Worm (Caenorhabditis elegans) whole organism, L2 larva: ENCODE data around the gene C49H3.6.
A peak's percentile ranks its signal among the peaks of the same experiment; 100 is the strongest.

Experiments
- C34F6.9 ChIP-seq: fragments of 150-350 bp; optimal IDR thresholded peaks from 2 replicates; lab custom pipeline; 2014; ENCODE audit warnings: missing biosample characterization, missing genetic modification characterization
- F13H6.1 ChIP-seq: sonication (generic microtip); optimal IDR thresholded peaks from 2 replicates; lab custom pipeline; 2016; ENCODE audit warnings: missing genetic modification characterization, missing compliant biosample characterization
- R02D3.7 ChIP-seq: fragments of 150-350 bp; optimal IDR thresholded peaks from 2 replicates; lab custom pipeline; 2014; ENCODE audit warnings: missing biosample characterization, missing genetic modification characterization
- Y55F3AM.14 ChIP-seq: fragments of 200-800 bp; sonication (Bioruptor generic); optimal IDR thresholded peaks from 2 replicates; lab custom pipeline; 2018; ENCODE audit warnings: mild to moderate bottlenecking, missing genetic modification characterization, missing compliant biosample characterization
- ZK546.5 ChIP-seq: sonication (generic microtip); optimal IDR thresholded peaks from 2 replicates; lab custom pipeline; 2017; ENCODE audit warnings: missing biosample characterization, missing genetic modification characterization
- alr-1 ChIP-seq: fragments of 150-350 bp; optimal IDR thresholded peaks from 2 replicates; lab custom pipeline; 2014; ENCODE audit warnings: missing biosample characterization, missing genetic modification characterization
- aly-2 ChIP-seq: fragments of 150-350 bp; optimal IDR thresholded peaks from 2 replicates; lab custom pipeline; 2014; ENCODE audit warnings: missing biosample characterization, missing genetic modification characterization
- ama-1 ChIP-seq: fragments of 150-350 bp; optimal IDR thresholded peaks from 2 replicates; lab custom pipeline; 2018; ENCODE audit warnings: inconsistent platforms
- blmp-1 ChIP-seq: sonication (generic microtip); optimal IDR thresholded peaks from 2 replicates; lab custom pipeline; 2017; ENCODE audit warnings: missing genetic modification characterization, mild to moderate bottlenecking, missing compliant biosample characterization, antibody characterized with exemption, moderate library complexity; ENCODE audit not compliant: insufficient read depth
- ceh-16 ChIP-seq: fragments of 150-350 bp; optimal IDR thresholded peaks from 2 replicates; lab custom pipeline; 2014; ENCODE audit warnings: missing biosample characterization, missing genetic modification characterization
- ceh-82 ChIP-seq: fragments of 150-350 bp; optimal IDR thresholded peaks from 2 replicates; lab custom pipeline; 2014; ENCODE audit warnings: missing biosample characterization, missing genetic modification characterization
- crh-2 ChIP-seq: sonication (generic microtip); optimal IDR thresholded peaks from 2 replicates; lab custom pipeline; 2017; ENCODE audit warnings: missing biosample characterization, missing genetic modification characterization
- dmd-4 ChIP-seq: sonication (generic microtip); optimal IDR thresholded peaks from 2 replicates; lab custom pipeline; 2017; ENCODE audit warnings: missing biosample characterization, missing genetic modification characterization
- egl-27 ChIP-seq: sonication (generic microtip); optimal IDR thresholded peaks from 3 replicates; lab custom pipeline; 2017; ENCODE audit warnings: missing biosample characterization, missing genetic modification reagents, missing genetic modification characterization
- elt-1 ChIP-seq: fragments of 150-350 bp; optimal IDR thresholded peaks from 2 replicates; lab custom pipeline; 2014; ENCODE audit warnings: missing biosample characterization, missing genetic modification characterization
- elt-3 ChIP-seq: sonication (generic microtip); optimal IDR thresholded peaks from 2 replicates; lab custom pipeline; 2017; ENCODE audit warnings: missing biosample characterization, missing genetic modification characterization
- fos-1 ChIP-seq: fragments of 150-350 bp; optimal IDR thresholded peaks from 2 replicates; lab custom pipeline; 2014; ENCODE audit warnings: missing biosample characterization, missing genetic modification characterization
- gmeb-1 ChIP-seq: fragments of 150-350 bp; optimal IDR thresholded peaks from 2 replicates; lab custom pipeline; 2014; ENCODE audit warnings: missing biosample characterization, missing genetic modification characterization
- lin-11 ChIP-seq: fragments of 150-350 bp; sonication (generic microtip); optimal IDR thresholded peaks from 2 replicates; lab custom pipeline; 2014; ENCODE audit warnings: missing biosample characterization, missing genetic modification characterization, inconsistent platforms, mixed read lengths
- lin-39 ChIP-seq: fragments of 150-350 bp; optimal IDR thresholded peaks from 2 replicates; lab custom pipeline; 2014; ENCODE audit warnings: missing biosample characterization, missing genetic modification reagents, missing genetic modification characterization
- lsy-2 ChIP-seq, 2 experiments: fragments of 150-350 bp in 1 of 2; sonication (generic microtip) in 1 of 2; optimal IDR thresholded peaks; 2 replicates each; lab custom pipeline; 2014 to 2017; ENCODE audit warnings: missing biosample characterization in 2 of 2, missing genetic modification characterization in 2 of 2
- mab-5 ChIP-seq: fragments of 150-350 bp; optimal IDR thresholded peaks from 2 replicates; lab custom pipeline; 2014; ENCODE audit warnings: missing biosample characterization, missing genetic modification characterization
- mbf-1 ChIP-seq: sonication (generic microtip); optimal IDR thresholded peaks from 2 replicates; lab custom pipeline; 2017; ENCODE audit warnings: missing biosample characterization, missing genetic modification characterization
- mdl-1 ChIP-seq, 2 experiments: fragments of 150-350 bp in 1 of 2; sonication (generic microtip) in 1 of 2; optimal IDR thresholded peaks; 2 replicates each; lab custom pipeline; 2017; ENCODE audit warnings: missing biosample characterization in 2 of 2, missing genetic modification characterization in 2 of 2
- nhr-10 ChIP-seq: sonication (generic microtip); optimal IDR thresholded peaks from 2 replicates; lab custom pipeline; 2017; ENCODE audit warnings: missing biosample characterization, missing genetic modification characterization
- nhr-11 ChIP-seq: fragments of 150-350 bp; optimal IDR thresholded peaks from 2 replicates; lab custom pipeline; 2014; ENCODE audit warnings: missing biosample characterization, missing genetic modification characterization
- nhr-12 ChIP-seq: fragments of 150-350 bp; optimal IDR thresholded peaks from 2 replicates; lab custom pipeline; 2014; ENCODE audit warnings: missing biosample characterization, missing genetic modification characterization
- nhr-129 ChIP-seq: fragments of 150-350 bp; optimal IDR thresholded peaks from 2 replicates; lab custom pipeline; 2014; ENCODE audit warnings: missing biosample characterization, missing genetic modification characterization
- nhr-21 ChIP-seq: fragments of 150-350 bp; optimal IDR thresholded peaks from 2 replicates; lab custom pipeline; 2014; ENCODE audit warnings: missing biosample characterization, missing genetic modification characterization
- nhr-23 ChIP-seq: fragments of 150-350 bp; optimal IDR thresholded peaks from 2 replicates; lab custom pipeline; 2014; ENCODE audit warnings: missing biosample characterization, missing genetic modification reagents, missing genetic modification characterization
- nhr-237 ChIP-seq: fragments of 150-350 bp; optimal IDR thresholded peaks from 2 replicates; lab custom pipeline; 2014; ENCODE audit warnings: missing biosample characterization, missing genetic modification characterization
- nhr-77 ChIP-seq: fragments of 150-350 bp; optimal IDR thresholded peaks from 2 replicates; lab custom pipeline; 2014; ENCODE audit warnings: missing biosample characterization, missing genetic modification characterization
- peb-1 ChIP-seq: fragments of 150-350 bp; optimal IDR thresholded peaks from 2 replicates; lab custom pipeline; 2014; ENCODE audit warnings: missing biosample characterization, missing genetic modification characterization
- sem-4 ChIP-seq: fragments of 150-350 bp; optimal IDR thresholded peaks from 2 replicates; lab custom pipeline; 2014; ENCODE audit warnings: missing biosample characterization, missing genetic modification reagents, missing genetic modification characterization
- skn-1 ChIP-seq: sonication (generic microtip); optimal IDR thresholded peaks from 2 replicates; lab custom pipeline; 2017; ENCODE audit warnings: missing biosample characterization, missing genetic modification characterization
- sma-9 ChIP-seq, 2 experiments: fragments of 150-350 bp in 1 of 2; sonication (generic microtip) in 1 of 2; optimal IDR thresholded peaks; 2 replicates each; lab custom pipeline; 2014 to 2016; ENCODE audit warnings: missing genetic modification characterization in 2 of 2, mild to moderate bottlenecking in 1 of 2, missing biosample characterization in 1 of 2, missing compliant biosample characterization in 1 of 2, missing genetic modification reagents in 1 of 2, moderate library complexity in 1 of 2
- snpc-4 ChIP-seq: fragments of 150-350 bp; optimal IDR thresholded peaks from 2 replicates; lab custom pipeline; 2014; ENCODE audit warnings: missing biosample characterization, missing genetic modification characterization
- unc-39 ChIP-seq: fragments of 150-350 bp; optimal IDR thresholded peaks from 2 replicates; lab custom pipeline; 2014; ENCODE audit warnings: missing biosample characterization, missing genetic modification characterization
- unc-62 ChIP-seq: fragments of 150-350 bp; optimal IDR thresholded peaks from 2 replicates; lab custom pipeline; 2014; ENCODE audit warnings: missing biosample characterization, missing genetic modification reagents, missing genetic modification characterization
- zag-1 ChIP-seq: fragments of 150-350 bp; optimal IDR thresholded peaks from 2 replicates; lab custom pipeline; 2014; ENCODE audit warnings: missing biosample characterization, missing genetic modification characterization
- ztf-1 ChIP-seq: fragments of 200-800 bp; sonication (Bioruptor generic); conservative IDR thresholded peaks from 2 replicates; pipeline ENCODE4 v1.3.6; 2022; ENCODE audit warnings: missing genetic modification characterization, missing compliant biosample characterization
- ztf-11 ChIP-seq: sonication (generic microtip); optimal IDR thresholded peaks from 2 replicates; lab custom pipeline; 2017; ENCODE audit warnings: missing biosample characterization, missing genetic modification characterization
- ztf-4 ChIP-seq: fragments of 150-350 bp; optimal IDR thresholded peaks from 2 replicates; lab custom pipeline; 2014; ENCODE audit warnings: missing biosample characterization, missing genetic modification characterization

C49H3.6 gene

ce11 chrIV:7897443-7897842, 6.1 kb upstream of the C49H3.6 start, which contains the start of gene ilys-4 (continued):
- no peak for TF ChIP-seq fos-1
- TF ChIP-seq peb-1 = no peak
- TF ChIP-seq ztf-4 (tag; lab: Kevin White, UChicago) = no peak
- no peak for TF ChIP-seq Y55F3AM.14 (GFP tag; lab: Kevin White, UChicago)

- no peak for TF ChIP-seq dmd-4 (tag; lab: Kevin White, UChicago)
- no peak for TF ChIP-seq lin-39 (tag; lab: Kevin White, UChicago)
- no peak for TF ChIP-seq egl-27 (tag; lab: Kevin White, UChicago)
- TF ChIP-seq ceh-16 (tag; lab: Kevin White, UChicago) = no peak
- no peak for TF ChIP-seq gmeb-1 (tag; lab: Kevin White, UChicago)
- no peak for TF ChIP-seq ztf-11
- no peak for TF ChIP-seq ceh-82 (tag; lab: Kevin White, UChicago)
- TF ChIP-seq unc-62 (GFP tag; lab: Kevin White, UChicago) = no peak
- no peak for TF ChIP-seq peb-1
- TF ChIP-seq nhr-11 (tag; lab: Kevin White, UChicago) = no peak
- TF ChIP-seq nhr-77 (tag; lab: Kevin White, UChicago) = no peak
- no peak for TF ChIP-seq ztf-1 (GFP tag; lab: Robert Waterston, UW)
- no peak for TF ChIP-seq lsy-2 (tag; optimal IDR thresholded peaks at IDR 0.05; lab: Kevin White, UChicago)
- TF ChIP-seq Y55F3AM.14 (GFP tag; lab: Kevin White, UChicago) = no peak
- TF ChIP-seq ama-1 = no peak
- no peak for TF ChIP-seq mab-5 (tag; lab: Kevin White, UChicago)
- no peak for TF ChIP-seq nhr-23 (tag; lab: Kevin White, UChicago)
- TF ChIP-seq zag-1 (tag; lab: Kevin White, UChicago) = no peak
- no peak for TF ChIP-seq unc-39 (tag; lab: Kevin White, UChicago)
Observed at ce11 chrIV:7897953-7898352, 5.6 kb upstream of the C49H3.6 start.

ce11 chrIV:7898489-7898888, 5.0 kb upstream of the C49H3.6 start:
- TF ChIP-seq F13H6.1 (tag; lab: Kevin White, UChicago) (no peak), crh-2 (tag; lab: Kevin White, UChicago) (peak; percentile 38), fos-1 (peak; percentile 89)
- TF ChIP-seq, all 48 proteins: peak for 2

- TF ChIP-seq ztf-4 (tag; lab: Kevin White, UChicago) = peak; percentile 60
- TF ChIP-seq R02D3.7 (tag; lab: Kevin White, UChicago) = no peak
- no peak for TF ChIP-seq mdl-1 (tag; optimal IDR thresholded peaks at IDR 0.05; lab: Kevin White, UChicago)
- TF ChIP-seq skn-1 (tag; lab: Kevin White, UChicago) = no peak
- no peak for TF ChIP-seq ama-1
- peak; percentile 74 for TF ChIP-seq gmeb-1 (tag; lab: Kevin White, UChicago)
- TF ChIP-seq nhr-10 (tag; lab: Kevin White, UChicago) = no peak
- peak; percentile 25 for TF ChIP-seq snpc-4 (tag; lab: Kevin White, UChicago)
- TF ChIP-seq F13H6.1 (tag; lab: Kevin White, UChicago) = peak; percentile 69
- TF ChIP-seq ztf-1 (GFP tag; lab: Robert Waterston, UW) = no peak
- TF ChIP-seq crh-2 (tag; lab: Kevin White, UChicago) = peak; percentile 92
- no peak for TF ChIP-seq lin-39 (tag; lab: Kevin White, UChicago)
- no peak for TF ChIP-seq blmp-1 (tag; lab: Kevin White, UChicago)
- no peak for TF ChIP-seq alr-1 (tag; lab: Kevin White, UChicago)
- TF ChIP-seq elt-1 (tag; lab: Kevin White, UChicago) = no peak
- no peak for TF ChIP-seq dmd-4 (tag; lab: Kevin White, UChicago)
- no peak for TF ChIP-seq zag-1 (tag; lab: Kevin White, UChicago)
- no peak for TF ChIP-seq mbf-1 (tag; lab: Kevin White, UChicago)
- TF ChIP-seq lsy-2 (tag; optimal IDR thresholded peaks at IDR 0.05; lab: Kevin White, UChicago) = peak; percentile 90 to 98
- no peak for TF ChIP-seq Y55F3AM.14 (GFP tag; lab: Kevin White, UChicago)
- TF ChIP-seq nhr-237 = no peak
- no peak for TF ChIP-seq nhr-12
- TF ChIP-seq sem-4 (tag; lab: Kevin White, UChicago) = peak; percentile 70
- no peak for TF ChIP-seq ztf-11
- TF ChIP-seq unc-39 (tag; lab: Kevin White, UChicago) = no peak
- TF ChIP-seq unc-62 (GFP tag; lab: Kevin White, UChicago) = no peak
- peak; percentile 79 for TF ChIP-seq sma-9 (GFP tag; optimal IDR thresholded peaks at IDR 0.05; lab: Kevin White, UChicago)
- TF ChIP-seq sma-9 (tag; optimal IDR thresholded peaks at IDR 0.05; lab: Kevin White, UChicago) = no peak
- no peak for TF ChIP-seq nhr-11 (tag; lab: Kevin White, UChicago)
- TF ChIP-seq fos-1 = peak; percentile 50
- TF ChIP-seq ceh-16 (tag; lab: Kevin White, UChicago) = no peak
- TF ChIP-seq C34F6.9 (tag; lab: Kevin White, UChicago) = peak; percentile 88
- TF ChIP-seq egl-27 (tag; lab: Kevin White, UChicago) = peak; percentile 52
- no peak for TF ChIP-seq nhr-23 (tag; lab: Kevin White, UChicago)
- no peak for TF ChIP-seq elt-3 (tag; lab: Kevin White, UChicago)
- TF ChIP-seq lin-11 (tag; lab: Kevin White, UChicago) = peak; percentile 51
- peak; percentile 43 for TF ChIP-seq nhr-21 (tag; lab: Kevin White, UChicago)
- TF ChIP-seq aly-2 (tag; lab: Kevin White, UChicago) = no peak
- no peak for TF ChIP-seq ceh-82 (tag; lab: Kevin White, UChicago)
- no peak for TF ChIP-seq nhr-77 (tag; lab: Kevin White, UChicago)
- TF ChIP-seq nhr-129 (tag; lab: Kevin White, UChicago) = peak; percentile 88
- TF ChIP-seq ZK546.5 (tag; lab: Kevin White, UChicago) = no peak
Observed at ce11 chrIV:7902221-7902904, 1.2 kb upstream of the C49H3.6 start, which contains the start of gene arp-11. arp-11 (minus strand) TSS chrIV:7902271.
